Fruit fly (Drosophila melanogaster) whole organism, embryonic: ENCODE results near the gene Nadsyn.

Experiments used
- CG7357 ChIP-seq: fragments of 200-800 bp; sonication (Bioruptor generic); IDR thresholded peaks from 3 replicates; pipeline ENCODE4 v1.3.6; 2022; ENCODE audit warnings: missing biosample characterization, missing genetic modification characterization
- CG9437 ChIP-seq: fragments of 200-800 bp; sonication (Bioruptor generic); optimal IDR thresholded peaks from 2 replicates; lab custom pipeline; 2018; ENCODE audit warnings: missing biosample characterization, mild to moderate bottlenecking, missing genetic modification characterization
- Fer3 ChIP-seq: fragments of 200-800 bp; sonication (Bioruptor generic); optimal IDR thresholded peaks from 2 replicates; lab custom pipeline; 2018; ENCODE audit warnings: missing biosample characterization, mild to moderate bottlenecking, missing genetic modification characterization, moderate library complexity

DNA sequence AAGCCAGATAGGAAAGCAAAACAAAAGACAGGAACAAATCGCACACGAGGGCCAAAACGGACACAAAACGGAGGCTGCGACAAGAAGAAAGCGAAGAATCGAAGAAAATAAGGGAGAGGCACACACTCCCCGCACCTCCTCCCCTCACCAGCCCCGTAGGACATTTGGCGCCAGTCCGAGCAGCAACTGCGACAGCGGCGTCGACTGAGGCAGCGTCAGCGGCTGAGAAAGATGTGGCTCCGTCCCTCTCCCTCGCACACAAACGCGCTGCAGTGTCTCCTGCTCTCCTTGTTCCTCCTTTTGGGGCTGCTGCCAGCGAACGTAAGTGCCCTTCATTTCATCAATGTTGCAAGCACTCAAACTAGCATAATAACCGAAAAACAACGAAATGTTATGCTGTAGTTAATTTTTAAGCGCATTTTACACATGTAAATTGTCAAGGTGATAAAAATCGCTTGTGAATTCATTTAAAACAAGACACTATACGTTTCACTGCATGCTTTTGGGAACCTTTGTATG lies 47.7 kb downstream of the Nadsyn start:
- no peak for TF ChIP-seq CG9437
- TF ChIP-seq Fer3 (tag; lab: Kevin White, UChicago): no peak
- TF ChIP-seq CG7357: no peak
